Worm (Caenorhabditis elegans) whole organism, L4 larva: Measurements from ENCODE around the gene clec-187.

ENCODE experiments used
- F26F4.8 ChIP-seq: fragments of 200-800 bp; sonication (Bioruptor generic); conservative IDR thresholded peaks from 2 replicates; pipeline ENCODE4 v1.3.6; 2022; ENCODE audit warnings: missing genetic modification characterization, missing compliant biosample characterization
- F44E2.7 ChIP-seq: fragments of 200-800 bp; sonication (Bioruptor generic); IDR thresholded peaks from 2 replicates; pipeline ENCODE4 v2.1.2; 2022; ENCODE audit warnings: missing genetic modification characterization, missing compliant biosample characterization
- ZK546.5 ChIP-seq, 2 experiments: sonication (generic microtip); optimal IDR thresholded peaks; 2 replicates each; lab custom pipeline; 2017; ENCODE audit warnings: missing biosample characterization in 2 of 2, missing genetic modification characterization in 2 of 2
- aly-2 ChIP-seq: sonication (generic microtip); optimal IDR thresholded peaks from 2 replicates; lab custom pipeline; 2018; ENCODE audit warnings: missing biosample characterization, missing genetic modification characterization
- ctbp-1 ChIP-seq: fragments of 200-800 bp; sonication (Bioruptor generic); IDR thresholded peaks from 2 replicates; pipeline ENCODE4 v1.3.6; 2022; ENCODE audit warnings: missing genetic modification reagents, missing genetic modification characterization, missing compliant biosample characterization
- daf-16 ChIP-seq, 3 experiments: sonication (generic microtip); optimal IDR thresholded peaks; 2 replicates each; lab custom pipeline; 2016 to 2017; ENCODE audit warnings: missing genetic modification characterization in 3 of 3, missing genetic modification reagents in 3 of 3, mild to moderate bottlenecking in 2 of 3, missing compliant biosample characterization in 2 of 3, missing biosample characterization in 1 of 3, moderate library complexity in 1 of 3
- daf-8 ChIP-seq: fragments of 200-800 bp; sonication (Bioruptor generic); IDR thresholded peaks from 2 replicates; pipeline ENCODE4 v1.3.6; 2022; ENCODE audit warnings: missing genetic modification characterization, missing compliant biosample characterization
- dmd-6 ChIP-seq: fragments of 200-800 bp; sonication (Bioruptor generic); IDR thresholded peaks from 2 replicates; pipeline ENCODE4 v1.3.6; 2022; ENCODE audit warnings: missing genetic modification reagents, missing genetic modification characterization, missing compliant biosample characterization
- dve-1 ChIP-seq: sonication (generic microtip); optimal IDR thresholded peaks from 2 replicates; lab custom pipeline; 2017; ENCODE audit warnings: antibody characterized with exemption, mild to moderate bottlenecking, missing genetic modification characterization, missing compliant biosample characterization; ENCODE audit not compliant: insufficient read depth
- hif-1 ChIP-seq, 2 experiments: sonication (generic microtip); optimal IDR thresholded peaks; 2 replicates each; lab custom pipeline; 2016 to 2017; ENCODE audit warnings: missing compliant biosample characterization in 2 of 2, missing genetic modification characterization in 2 of 2, missing genetic modification reagents in 2 of 2, missing genotype in 2 of 2, mild to moderate bottlenecking in 1 of 2
- hlh-11 ChIP-seq: fragments of 200-800 bp; sonication (Bioruptor generic); optimal IDR thresholded peaks from 2 replicates; lab custom pipeline; 2018; ENCODE audit warnings: mild to moderate bottlenecking, missing genetic modification characterization, missing compliant biosample characterization
- hlh-30 ChIP-seq: sonication (generic microtip); optimal IDR thresholded peaks from 2 replicates; lab custom pipeline; 2017; ENCODE audit warnings: antibody characterized with exemption, mild to moderate bottlenecking, missing genetic modification characterization, missing compliant biosample characterization; ENCODE audit not compliant: insufficient read depth
- jun-1 ChIP-seq: fragments of 150-350 bp; optimal IDR thresholded peaks from 2 replicates; lab custom pipeline; 2014; ENCODE audit warnings: missing biosample characterization, missing genetic modification reagents, missing genetic modification characterization
- lim-7 ChIP-seq: fragments of 200-800 bp; sonication (Bioruptor generic); IDR thresholded peaks from 2 replicates; pipeline ENCODE4 v1.3.6; 2022; ENCODE audit warnings: missing genetic modification characterization, missing compliant biosample characterization
- lin-1 ChIP-seq: fragments of 200-800 bp; sonication (Bioruptor generic); IDR thresholded peaks from 2 replicates; pipeline ENCODE4 v1.3.6; 2022; ENCODE audit warnings: missing genetic modification reagents, missing genetic modification characterization, missing compliant biosample characterization
- madf-9 ChIP-seq: fragments of 200-800 bp; sonication (Bioruptor generic); conservative IDR thresholded peaks from 2 replicates; pipeline ENCODE4 v1.3.6; 2022; ENCODE audit warnings: missing genetic modification reagents, missing genetic modification characterization, missing compliant biosample characterization
- mdl-1 ChIP-seq, 2 experiments: fragments of 150-350 bp in 1 of 2; sonication (generic microtip) in 1 of 2; optimal IDR thresholded peaks; 2 replicates each; lab custom pipeline; 2014 to 2017; ENCODE audit warnings: missing biosample characterization in 2 of 2, missing genetic modification characterization in 2 of 2
- mep-1 ChIP-seq: fragments of 150-350 bp; sonication (generic microtip); optimal IDR thresholded peaks from 3 replicates; lab custom pipeline; 2014; ENCODE audit warnings: missing biosample characterization, missing genetic modification characterization
- mxl-3 ChIP-seq: fragments of 200-800 bp; sonication (Bioruptor generic); optimal IDR thresholded peaks from 2 replicates; lab custom pipeline; 2018; ENCODE audit warnings: mild to moderate bottlenecking, missing genetic modification characterization, missing compliant biosample characterization
- nhr-11 ChIP-seq: fragments of 150-350 bp; optimal IDR thresholded peaks from 2 replicates; lab custom pipeline; 2014; ENCODE audit warnings: missing biosample characterization, missing genetic modification characterization
- nhr-237 ChIP-seq: sonication (generic microtip); optimal IDR thresholded peaks from 2 replicates; lab custom pipeline; 2017; ENCODE audit warnings: missing biosample characterization, missing genetic modification characterization
- nhr-25 ChIP-seq: sonication (generic microtip); optimal IDR thresholded peaks from 2 replicates; lab custom pipeline; 2017; ENCODE audit warnings: missing genetic modification characterization, mild to moderate bottlenecking, missing compliant biosample characterization, antibody characterized with exemption, moderate library complexity, borderline replicate concordance; ENCODE audit not compliant: insufficient read depth
- nhr-28 ChIP-seq: fragments of 150-350 bp; optimal IDR thresholded peaks from 2 replicates; lab custom pipeline; 2014; ENCODE audit warnings: missing biosample characterization, missing genetic modification characterization
- nhr-77 ChIP-seq: fragments of 150-350 bp; optimal IDR thresholded peaks from 2 replicates; lab custom pipeline; 2014; ENCODE audit warnings: missing biosample characterization, missing genetic modification characterization
- pqm-1 ChIP-seq: sonication (generic microtip); optimal IDR thresholded peaks from 2 replicates; lab custom pipeline; 2017; ENCODE audit warnings: missing biosample characterization, missing genetic modification characterization
- sdz-12 ChIP-seq: fragments of 200-800 bp; sonication (Bioruptor generic); optimal IDR thresholded peaks from 2 replicates; lab custom pipeline; 2018; ENCODE audit warnings: mild to moderate bottlenecking, missing genetic modification characterization, missing compliant biosample characterization
- snpc-1.2 ChIP-seq: fragments of 200-800 bp; sonication (Bioruptor generic); IDR thresholded peaks from 2 replicates; pipeline ENCODE4 v1.3.6; 2022; ENCODE audit warnings: missing genetic modification reagents, missing genetic modification characterization, missing compliant biosample characterization
- tag-97 ChIP-seq: fragments of 200-800 bp; sonication (Bioruptor generic); IDR thresholded peaks from 2 replicates; pipeline ENCODE4 v1.3.6; 2022; ENCODE audit warnings: missing genetic modification characterization, missing compliant biosample characterization
- unc-39 ChIP-seq: sonication (generic microtip); optimal IDR thresholded peaks from 2 replicates; lab custom pipeline; 2017; ENCODE audit warnings: missing biosample characterization, missing genetic modification characterization
- zag-1 ChIP-seq: fragments of 150-350 bp; optimal IDR thresholded peaks from 2 replicates; lab custom pipeline; 2014; ENCODE audit warnings: missing biosample characterization, missing genetic modification characterization
- zfp-3 ChIP-seq: fragments of 200-800 bp; sonication (Bioruptor generic); conservative IDR thresholded peaks from 2 replicates; pipeline ENCODE4 v1.3.6; 2022; ENCODE audit warnings: missing genetic modification reagents, missing genetic modification characterization, missing compliant biosample characterization
- zip-2 ChIP-seq: fragments of 150-350 bp; optimal IDR thresholded peaks from 2 replicates; lab custom pipeline; 2014; ENCODE audit warnings: missing biosample characterization, missing genetic modification characterization
- ztf-11 ChIP-seq: fragments of 150-350 bp; optimal IDR thresholded peaks from 2 replicates; lab custom pipeline; 2014; ENCODE audit warnings: missing biosample characterization, missing genetic modification characterization
- ztf-7 ChIP-seq: fragments of 150-350 bp; optimal IDR thresholded peaks from 2 replicates; lab custom pipeline; 2014; ENCODE audit warnings: missing biosample characterization, missing genetic modification characterization

clec-187 gene

ce11 chrIV:12903687-12904086 lies 32.4 kb upstream of the clec-187 start:
- TF ChIP-seq ctbp-1 (GFP tag; lab: Robert Waterston, UW) (no peak), F26F4.8 (GFP tag; lab: Robert Waterston, UW) (no peak), nhr-25 (tag; lab: Kevin White, UChicago) (no peak), tag-97 (GFP tag; lab: Robert Waterston, UW) (no peak), hif-1 (tag; optimal IDR thresholded peaks at IDR 0.05; lab: Kevin White, UChicago) (no peak), ztf-11 (tag; lab: Kevin White, UChicago) (no peak), zfp-3 (GFP tag; lab: Robert Waterston, UW) (no peak), dmd-6 (peak; percentile 12; the same call in 1 of the 2 replicates), pqm-1 (tag; lab: Kevin White, UChicago) (peak; percentile 71), nhr-28 (tag; lab: Kevin White, UChicago) (peak; percentile 38), nhr-11 (tag; lab: Kevin White, UChicago) (no peak), dve-1 (tag; lab: Kevin White, UChicago) (peak; percentile 44), ZK546.5 (tag; optimal IDR thresholded peaks at IDR 0.05; lab: Kevin White, UChicago) (no peak), daf-16 (GFP tag; optimal IDR thresholded peaks at IDR 0.05; lab: Kevin White, UChicago) (no peak), daf-16 (tag; optimal IDR thresholded peaks at IDR 0.05; lab: Kevin White, UChicago) (peak; percentile 25)

ce11 chrIV:12902430-12903110 lies 31.3 kb upstream of the clec-187 start, which contains the start of gene K08D8.2:
TSS of gene K08D8.2 (plus strand) at chrIV:12903060.
- no peak for TF ChIP-seq mep-1 (tag; lab: Kevin White, UChicago)
- peak; percentile 35; the same call in 1 of the 2 replicates for TF ChIP-seq dmd-6
- peak; percentile 10 for TF ChIP-seq pqm-1 (tag; lab: Kevin White, UChicago)
- TF ChIP-seq sdz-12 (GFP tag; lab: Kevin White, UChicago): no peak

DNA sequence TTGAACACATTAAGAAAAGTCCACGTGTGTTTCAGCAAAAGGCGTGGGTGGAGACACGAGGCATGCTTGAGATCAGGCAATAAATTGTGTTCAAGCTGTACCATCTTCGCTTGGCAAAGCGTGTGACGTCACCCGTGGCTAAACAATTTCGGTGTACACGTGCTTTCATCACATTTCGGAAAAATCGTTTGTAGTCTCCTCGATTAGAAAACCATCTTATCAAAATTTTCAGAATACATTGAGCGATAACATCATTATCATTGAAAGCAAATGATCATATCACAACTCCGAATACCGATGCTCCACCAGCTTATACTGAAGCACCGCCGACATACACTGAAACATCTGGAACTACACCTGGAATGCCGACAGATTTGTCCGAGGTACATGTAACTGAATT lies 30.3 kb upstream of the clec-187 start:
- no peak for TF ChIP-seq lim-7
- peak; percentile 33 for TF ChIP-seq nhr-77 (tag; lab: Kevin White, UChicago)
- TF ChIP-seq hlh-11 (tag; lab: Kevin White, UChicago): peak; percentile 20
- TF ChIP-seq mdl-1 (tag; optimal IDR thresholded peaks at IDR 0.05; lab: Kevin White, UChicago): peak in 1 of 2 experiments; percentile 16
- peak; percentile 3 for TF ChIP-seq dve-1 (tag; lab: Kevin White, UChicago)
- no peak for TF ChIP-seq zip-2 (tag; lab: Kevin White, UChicago)
- TF ChIP-seq daf-8 (GFP tag; lab: Robert Waterston, UW): no peak
- no peak for TF ChIP-seq F44E2.7
- TF ChIP-seq nhr-28 (tag; lab: Kevin White, UChicago): peak; percentile 67
- TF ChIP-seq ztf-7 (tag; lab: Kevin White, UChicago): no peak
- TF ChIP-seq tag-97 (GFP tag; lab: Robert Waterston, UW): no peak
- TF ChIP-seq mxl-3: peak; percentile 19
- no peak for TF ChIP-seq zag-1 (tag; lab: Kevin White, UChicago)
- no peak for TF ChIP-seq aly-2 (tag; lab: Kevin White, UChicago)
- no peak for TF ChIP-seq snpc-1.2
- peak; percentile 19 for TF ChIP-seq hlh-30
- TF ChIP-seq jun-1 (tag; lab: Kevin White, UChicago): no peak
- TF ChIP-seq dmd-6: peak; percentile 81
- TF ChIP-seq pqm-1 (tag; lab: Kevin White, UChicago): peak; percentile 18
- no peak for TF ChIP-seq daf-16 (GFP tag; optimal IDR thresholded peaks at IDR 0.05; lab: Kevin White, UChicago)
- TF ChIP-seq daf-16 (tag; optimal IDR thresholded peaks at IDR 0.05; lab: Kevin White, UChicago): peak; percentile 30

- TF ChIP-seq jun-1 (tag; lab: Kevin White, UChicago): no peak
- no peak for TF ChIP-seq nhr-237 (tag; lab: Kevin White, UChicago)
- no peak for TF ChIP-seq nhr-25 (tag; lab: Kevin White, UChicago)
- TF ChIP-seq unc-39 (tag; lab: Kevin White, UChicago): no peak
- no peak for TF ChIP-seq madf-9
- TF ChIP-seq daf-16 (GFP tag; optimal IDR thresholded peaks at IDR 0.05; lab: Kevin White, UChicago): no peak
- peak; percentile 9 for TF ChIP-seq daf-16 (tag; optimal IDR thresholded peaks at IDR 0.05; lab: Kevin White, UChicago)
- no peak for TF ChIP-seq mep-1 (tag; lab: Kevin White, UChicago)
- no peak for TF ChIP-seq lin-1 (GFP tag; lab: Robert Waterston, UW)
Observed at ce11 chrIV:12900267-12900666, 29.0 kb upstream of the clec-187 start, which contains the start of gene K08D8.10. TSS of gene K08D8.10 (plus strand) at chrIV:12900567.
